Worm (Caenorhabditis elegans): ENCODE results near the gene znf-474.

Gene znf-474

ce11 chrX:12197367-12197766 is 47.6 kb downstream of the znf-474 start:
- TF ChIP-seq zag-1 (tag; optimal IDR thresholded peaks at IDR 0.05) (no peak), unc-86 (tag; optimal IDR thresholded peaks at IDR 0.05) (no peak), fkh-10 (GFP tag; optimal IDR thresholded peaks at IDR 0.05) (no peak), lin-35 (GFP tag; optimal IDR thresholded peaks at IDR 0.05) (no peak), blmp-1 (tag; optimal IDR thresholded peaks at IDR 0.05) (peak; percentile 11), ces-1 (GFP tag; optimal IDR thresholded peaks at IDR 0.05) (no peak)

- peak; percentile 30 for TF ChIP-seq fkh-8 (tag; optimal IDR thresholded peaks at IDR 0.05)
- TF ChIP-seq nhr-47 (tag; optimal IDR thresholded peaks at IDR 0.05): peak; percentile 9
- TF ChIP-seq egl-13 (tag; optimal IDR thresholded peaks at IDR 0.05): peak; percentile 40
- no peak for TF ChIP-seq C16A3.4 (tag; optimal IDR thresholded peaks at IDR 0.05)
- peak; percentile 29 for TF ChIP-seq fkh-4 (tag; optimal IDR thresholded peaks at IDR 0.05; ENCODE audit: borderline replicate concordance)
- no peak for TF ChIP-seq isw-1 (GFP tag; IDR thresholded peaks at IDR 0.05)
- peak; percentile 36 for TF ChIP-seq nhr-71 (tag; optimal IDR thresholded peaks at IDR 0.05)
- TF ChIP-seq hpl-2 (GFP tag; optimal IDR thresholded peaks at IDR 0.05): no peak
- peak; percentile 72 for TF ChIP-seq lin-14 (GFP tag; optimal IDR thresholded peaks at IDR 0.05)
- peak; percentile 92 for TF ChIP-seq unc-86 (tag; optimal IDR thresholded peaks at IDR 0.05)
- TF ChIP-seq dsc-1 (tag; optimal IDR thresholded peaks at IDR 0.05): peak; percentile 85
- TF ChIP-seq tbx-2 (tag; optimal IDR thresholded peaks at IDR 0.05): peak; percentile 3
Observed at ce11 chrX:12198298-12198697, 48.6 kb downstream of the znf-474 start.

ce11 chrX:12200577-12200976 is 50.9 kb downstream of the znf-474 start:
- TF ChIP-seq ceh-90 (tag; optimal IDR thresholded peaks at IDR 0.05) (peak; percentile 3), snu-23 (GFP tag; optimal IDR thresholded peaks at IDR 0.05) (peak; percentile 39), xbp-1 (tag; optimal IDR thresholded peaks at IDR 0.05) (peak; percentile 0), swsn-7 (tag; optimal IDR thresholded peaks at IDR 0.05) (peak; percentile 72), ztf-11 (tag; optimal IDR thresholded peaks at IDR 0.05) (peak in 1 of 2 experiments; percentile 34), nhr-77 (tag; optimal IDR thresholded peaks at IDR 0.05) (no peak), unc-98 (GFP tag; IDR thresholded peaks at IDR 0.05) (no peak), nhr-47 (tag; optimal IDR thresholded peaks at IDR 0.05) (peak; percentile 90), lsy-2 (tag; optimal IDR thresholded peaks at IDR 0.05) (peak; percentile 36 to 55), C04F5.9 (tag; optimal IDR thresholded peaks at IDR 0.05) (no peak), fkh-8 (tag; optimal IDR thresholded peaks at IDR 0.05) (peak; percentile 97), pax-3 (tag; optimal IDR thresholded peaks at IDR 0.05) (peak; percentile 85), unc-86 (tag; optimal IDR thresholded peaks at IDR 0.05) (peak; percentile 73), fkh-4 (tag; optimal IDR thresholded peaks at IDR 0.05; ENCODE audit: borderline replicate concordance) (peak; percentile 50), fos-1 (tag; optimal IDR thresholded peaks at IDR 0.05) (peak; percentile 74), ztf-4 (tag; optimal IDR thresholded peaks at IDR 0.05) (peak; percentile 65), dsc-1 (tag; optimal IDR thresholded peaks at IDR 0.05) (peak; percentile 97), sox-4 (tag; optimal IDR thresholded peaks at IDR 0.05) (peak; percentile 82), ceh-88 (GFP tag; IDR thresholded peaks at IDR 0.05) (no peak), egl-13 (tag; optimal IDR thresholded peaks at IDR 0.05) (peak; percentile 75), mef-2 (tag; optimal IDR thresholded peaks at IDR 0.05) (peak; percentile 9), snpc-4 (tag; optimal IDR thresholded peaks at IDR 0.05) (no peak), tbx-2 (tag; optimal IDR thresholded peaks at IDR 0.05) (peak; percentile 32), mep-1 (tag; optimal IDR thresholded peaks at IDR 0.05) (peak; percentile 49), unc-30 (tag; optimal IDR thresholded peaks at IDR 0.05) (no peak), lin-13 (GFP tag; optimal IDR thresholded peaks at IDR 0.05) (peak; percentile 27), nhr-19 (GFP tag; conservative IDR thresholded peaks at IDR 0.05) (0 out of 2 replicates have a peak, but pooled peaks have one; percentile 10), nhr-71 (tag; optimal IDR thresholded peaks at IDR 0.05) (peak; percentile 86), hlh-4 (tag; optimal IDR thresholded peaks at IDR 0.05) (no peak), lin-14 (GFP tag; optimal IDR thresholded peaks at IDR 0.05) (peak; percentile 85), nhr-11 (tag; optimal IDR thresholded peaks at IDR 0.05) (peak; percentile 84), aha-1 (tag; optimal IDR thresholded peaks at IDR 0.05) (no peak), ets-5 (GFP tag; IDR thresholded peaks at IDR 0.05) (0 out of 2 replicates have a peak, but pooled peaks have one; percentile 18), ceh-8 (GFP tag; optimal IDR thresholded peaks at IDR 0.05) (peak; percentile 12), nhr-20 (tag; optimal IDR thresholded peaks at IDR 0.05) (peak; percentile 45)

All from whole organism, L1 larva.